Worm (Caenorhabditis elegans) whole organism, midembryonic: ENCODE results near the gene C17B7.3.

ENCODE experiments used
- T22C8.4 ChIP-seq: fragments of 200-800 bp; sonication (Bioruptor generic); IDR thresholded peaks from 2 replicates; pipeline ENCODE4 v1.3.6; 2022; ENCODE audit warnings: missing genetic modification characterization, missing compliant biosample characterization
- flt-1 ChIP-seq: fragments of 200-800 bp; sonication (Bioruptor generic); IDR thresholded peaks from 2 replicates; pipeline ENCODE4 v1.3.6; 2022; ENCODE audit warnings: missing genetic modification characterization, missing compliant biosample characterization
- klf-2 ChIP-seq: fragments of 200-800 bp; sonication (Bioruptor generic); conservative IDR thresholded peaks from 2 replicates; pipeline ENCODE4 v1.3.6; 2022; ENCODE audit warnings: missing genetic modification reagents, missing genetic modification characterization, missing compliant biosample characterization
- ztf-29 ChIP-seq: fragments of 200-800 bp; sonication (Bioruptor generic); IDR thresholded peaks from 2 replicates; pipeline ENCODE4 v1.3.6; 2022; ENCODE audit warnings: missing genetic modification reagents, missing genetic modification characterization, missing compliant biosample characterization

- TF ChIP-seq ztf-29 (GFP tag; lab: Robert Waterston, UW) = no peak
- TF ChIP-seq T22C8.4 (GFP tag; lab: Robert Waterston, UW) = no peak
- TF ChIP-seq flt-1 = no peak
- TF ChIP-seq klf-2 (GFP tag; lab: Robert Waterston, UW) = no peak
These were observed 15.7 kb downstream of the C17B7.3 start, which contains the start of gene C04E12.5 for ce11 chrV:3358267-3358666.
